Worm (Caenorhabditis elegans) whole organism, L2 larva: ENCODE measurements around the gene oig-1.
A peak's percentile ranks its signal among the peaks of the same experiment; 100 is the strongest.

Experiments
- C34F6.9 ChIP-seq: fragments of 150-350 bp; optimal IDR thresholded peaks from 2 replicates; lab custom pipeline; 2014; ENCODE audit warnings: missing biosample characterization, missing genetic modification characterization
- R02D3.7 ChIP-seq: fragments of 150-350 bp; optimal IDR thresholded peaks from 2 replicates; lab custom pipeline; 2014; ENCODE audit warnings: missing biosample characterization, missing genetic modification characterization
- Y55F3AM.14 ChIP-seq: fragments of 200-800 bp; sonication (Bioruptor generic); optimal IDR thresholded peaks from 2 replicates; lab custom pipeline; 2018; ENCODE audit warnings: mild to moderate bottlenecking, missing genetic modification characterization, missing compliant biosample characterization
- ZK546.5 ChIP-seq: sonication (generic microtip); optimal IDR thresholded peaks from 2 replicates; lab custom pipeline; 2017; ENCODE audit warnings: missing biosample characterization, missing genetic modification characterization
- alr-1 ChIP-seq: fragments of 150-350 bp; optimal IDR thresholded peaks from 2 replicates; lab custom pipeline; 2014; ENCODE audit warnings: missing biosample characterization, missing genetic modification characterization
- aly-2 ChIP-seq: fragments of 150-350 bp; optimal IDR thresholded peaks from 2 replicates; lab custom pipeline; 2014; ENCODE audit warnings: missing biosample characterization, missing genetic modification characterization
- blmp-1 ChIP-seq: sonication (generic microtip); optimal IDR thresholded peaks from 2 replicates; lab custom pipeline; 2017; ENCODE audit warnings: missing genetic modification characterization, mild to moderate bottlenecking, missing compliant biosample characterization, antibody characterized with exemption, moderate library complexity; ENCODE audit not compliant: insufficient read depth
- ceh-82 ChIP-seq: fragments of 150-350 bp; optimal IDR thresholded peaks from 2 replicates; lab custom pipeline; 2014; ENCODE audit warnings: missing biosample characterization, missing genetic modification characterization
- crh-2 ChIP-seq: sonication (generic microtip); optimal IDR thresholded peaks from 2 replicates; lab custom pipeline; 2017; ENCODE audit warnings: missing biosample characterization, missing genetic modification characterization
- dmd-4 ChIP-seq: sonication (generic microtip); optimal IDR thresholded peaks from 2 replicates; lab custom pipeline; 2017; ENCODE audit warnings: missing biosample characterization, missing genetic modification characterization
- egl-27 ChIP-seq: sonication (generic microtip); optimal IDR thresholded peaks from 3 replicates; lab custom pipeline; 2017; ENCODE audit warnings: missing biosample characterization, missing genetic modification reagents, missing genetic modification characterization
- elt-3 ChIP-seq: sonication (generic microtip); optimal IDR thresholded peaks from 2 replicates; lab custom pipeline; 2017; ENCODE audit warnings: missing biosample characterization, missing genetic modification characterization
- fos-1 ChIP-seq: fragments of 150-350 bp; optimal IDR thresholded peaks from 2 replicates; lab custom pipeline; 2014; ENCODE audit warnings: missing biosample characterization, missing genetic modification characterization
- lin-11 ChIP-seq: fragments of 150-350 bp; sonication (generic microtip); optimal IDR thresholded peaks from 2 replicates; lab custom pipeline; 2014; ENCODE audit warnings: missing biosample characterization, missing genetic modification characterization, inconsistent platforms, mixed read lengths
- lin-39 ChIP-seq: fragments of 150-350 bp; optimal IDR thresholded peaks from 2 replicates; lab custom pipeline; 2014; ENCODE audit warnings: missing biosample characterization, missing genetic modification reagents, missing genetic modification characterization
- lsy-2 ChIP-seq, 2 experiments: fragments of 150-350 bp in 1 of 2; sonication (generic microtip) in 1 of 2; optimal IDR thresholded peaks; 2 replicates each; lab custom pipeline; 2014 to 2017; ENCODE audit warnings: missing biosample characterization in 2 of 2, missing genetic modification characterization in 2 of 2
- mab-5 ChIP-seq: fragments of 150-350 bp; optimal IDR thresholded peaks from 2 replicates; lab custom pipeline; 2014; ENCODE audit warnings: missing biosample characterization, missing genetic modification characterization
- mdl-1 ChIP-seq, 2 experiments: fragments of 150-350 bp in 1 of 2; sonication (generic microtip) in 1 of 2; optimal IDR thresholded peaks; 2 replicates each; lab custom pipeline; 2017; ENCODE audit warnings: missing biosample characterization in 2 of 2, missing genetic modification characterization in 2 of 2
- nhr-12 ChIP-seq: fragments of 150-350 bp; optimal IDR thresholded peaks from 2 replicates; lab custom pipeline; 2014; ENCODE audit warnings: missing biosample characterization, missing genetic modification characterization
- nhr-129 ChIP-seq: fragments of 150-350 bp; optimal IDR thresholded peaks from 2 replicates; lab custom pipeline; 2014; ENCODE audit warnings: missing biosample characterization, missing genetic modification characterization
- nhr-21 ChIP-seq: fragments of 150-350 bp; optimal IDR thresholded peaks from 2 replicates; lab custom pipeline; 2014; ENCODE audit warnings: missing biosample characterization, missing genetic modification characterization
- nhr-23 ChIP-seq: fragments of 150-350 bp; optimal IDR thresholded peaks from 2 replicates; lab custom pipeline; 2014; ENCODE audit warnings: missing biosample characterization, missing genetic modification reagents, missing genetic modification characterization
- nhr-237 ChIP-seq: fragments of 150-350 bp; optimal IDR thresholded peaks from 2 replicates; lab custom pipeline; 2014; ENCODE audit warnings: missing biosample characterization, missing genetic modification characterization
- nhr-25 ChIP-seq: fragments of 150-350 bp; sonication (generic microtip); optimal IDR thresholded peaks from 3 replicates; lab custom pipeline; 2014; ENCODE audit warnings: missing biosample characterization, missing genetic modification characterization
- nhr-77 ChIP-seq: fragments of 150-350 bp; optimal IDR thresholded peaks from 2 replicates; lab custom pipeline; 2014; ENCODE audit warnings: missing biosample characterization, missing genetic modification characterization
- skn-1 ChIP-seq: sonication (generic microtip); optimal IDR thresholded peaks from 2 replicates; lab custom pipeline; 2017; ENCODE audit warnings: missing biosample characterization, missing genetic modification characterization
- sma-3 ChIP-seq: sonication (generic microtip); optimal IDR thresholded peaks from 2 replicates; lab custom pipeline; 2016; ENCODE audit warnings: missing genetic modification reagents, missing genetic modification characterization, missing compliant biosample characterization
- sma-9 ChIP-seq, 2 experiments: fragments of 150-350 bp in 1 of 2; sonication (generic microtip) in 1 of 2; optimal IDR thresholded peaks; 2 replicates each; lab custom pipeline; 2014 to 2016; ENCODE audit warnings: missing genetic modification characterization in 2 of 2, mild to moderate bottlenecking in 1 of 2, missing biosample characterization in 1 of 2, missing compliant biosample characterization in 1 of 2, missing genetic modification reagents in 1 of 2, moderate library complexity in 1 of 2
- snpc-4 ChIP-seq: fragments of 150-350 bp; optimal IDR thresholded peaks from 2 replicates; lab custom pipeline; 2014; ENCODE audit warnings: missing biosample characterization, missing genetic modification characterization
- unc-39 ChIP-seq: fragments of 150-350 bp; optimal IDR thresholded peaks from 2 replicates; lab custom pipeline; 2014; ENCODE audit warnings: missing biosample characterization, missing genetic modification characterization
- unc-55 ChIP-seq: fragments of 150-350 bp; sonication (generic microtip); optimal IDR thresholded peaks from 3 replicates; lab custom pipeline; 2014; ENCODE audit warnings: missing biosample characterization, missing genetic modification reagents, missing genetic modification characterization
- zag-1 ChIP-seq: fragments of 150-350 bp; optimal IDR thresholded peaks from 2 replicates; lab custom pipeline; 2014; ENCODE audit warnings: missing biosample characterization, missing genetic modification characterization
- ztf-1 ChIP-seq: fragments of 200-800 bp; sonication (Bioruptor generic); conservative IDR thresholded peaks from 2 replicates; pipeline ENCODE4 v1.3.6; 2022; ENCODE audit warnings: missing genetic modification characterization, missing compliant biosample characterization
- ztf-11 ChIP-seq: sonication (generic microtip); optimal IDR thresholded peaks from 2 replicates; lab custom pipeline; 2017; ENCODE audit warnings: missing biosample characterization, missing genetic modification characterization
- ztf-4 ChIP-seq: fragments of 150-350 bp; optimal IDR thresholded peaks from 2 replicates; lab custom pipeline; 2014; ENCODE audit warnings: missing biosample characterization, missing genetic modification characterization

oig-1 gene

ce11 chrIII:6499102-6499501 lies 26.4 kb downstream of the oig-1 start:
- TF ChIP-seq dmd-4 (tag; lab: Kevin White, UChicago), result no peak
- TF ChIP-seq Y55F3AM.14, result no peak
- TF ChIP-seq sma-9 (GFP tag; optimal IDR thresholded peaks at IDR 0.05; lab: Kevin White, UChicago), result no peak
- TF ChIP-seq sma-9 (tag; optimal IDR thresholded peaks at IDR 0.05; lab: Kevin White, UChicago), result no peak
- no peak for TF ChIP-seq zag-1 (tag; lab: Kevin White, UChicago)
- TF ChIP-seq snpc-4 (tag; lab: Kevin White, UChicago), result no peak
- no peak for TF ChIP-seq ztf-11
- TF ChIP-seq, all 48 proteins: peak for 0

ce11 chrIII:6498176-6498575 lies 27.3 kb downstream of the oig-1 start, which contains the start of gene sdz-15:
sdz-15 (plus strand) TSS chrIII:6498476.
- no peak for TF ChIP-seq ztf-11
- no peak for TF ChIP-seq nhr-77 (tag; lab: Kevin White, UChicago)
- TF ChIP-seq alr-1 (tag; lab: Kevin White, UChicago), result no peak
- no peak for TF ChIP-seq nhr-25 (tag; lab: Kevin White, UChicago)
- TF ChIP-seq egl-27, result no peak
- no peak for TF ChIP-seq skn-1 (tag; lab: Kevin White, UChicago)
- TF ChIP-seq mab-5 (tag; lab: Kevin White, UChicago), result no peak
- TF ChIP-seq aly-2 (tag; lab: Kevin White, UChicago), result no peak
- no peak for TF ChIP-seq nhr-23 (tag; lab: Kevin White, UChicago)
- no peak for TF ChIP-seq ztf-1 (GFP tag; lab: Robert Waterston, UW)
- TF ChIP-seq dmd-4 (tag; lab: Kevin White, UChicago), result no peak
- TF ChIP-seq lin-11 (tag; lab: Kevin White, UChicago), result no peak
- no peak for TF ChIP-seq lin-39 (tag; lab: Kevin White, UChicago)
- TF ChIP-seq nhr-21, result no peak
- TF ChIP-seq blmp-1 (tag; lab: Kevin White, UChicago), result no peak
- TF ChIP-seq elt-3 (tag; lab: Kevin White, UChicago), result no peak
- no peak for TF ChIP-seq ZK546.5 (tag; lab: Kevin White, UChicago)
- no peak for TF ChIP-seq nhr-237 (tag; lab: Kevin White, UChicago)

ce11 chrIII:6495191-6495723 lies 30.2 kb downstream of the oig-1 start, which contains the start of gene F23F12.13:
F23F12.13 (plus strand) TSS chrIII:6495673.
- no peak for TF ChIP-seq ztf-1 (GFP tag; lab: Robert Waterston, UW)
- TF ChIP-seq sma-9 (GFP tag; optimal IDR thresholded peaks at IDR 0.05; lab: Kevin White, UChicago), result peak; percentile 24
- no peak for TF ChIP-seq sma-9 (tag; optimal IDR thresholded peaks at IDR 0.05; lab: Kevin White, UChicago)
- TF ChIP-seq fos-1 (tag; lab: Kevin White, UChicago), result peak; percentile 61

- TF ChIP-seq ztf-1 (GFP tag; lab: Robert Waterston, UW), result no peak
- TF ChIP-seq lin-11 (tag; lab: Kevin White, UChicago), result no peak
- TF ChIP-seq ceh-82 (tag; lab: Kevin White, UChicago), result no peak
- TF ChIP-seq R02D3.7 (tag; lab: Kevin White, UChicago), result no peak
Observed at ce11 chrIII:6492807-6493206, 32.6 kb downstream of the oig-1 start, which contains the start of gene srb-11. srb-11 (minus strand) TSS chrIII:6492907.

ce11 chrIII:6490989-6491388 lies 34.5 kb downstream of the oig-1 start:
- TF ChIP-seq nhr-77 (tag; lab: Kevin White, UChicago), result no peak
- TF ChIP-seq mdl-1 (tag; optimal IDR thresholded peaks at IDR 0.05; lab: Kevin White, UChicago), result no peak

ce11 chrIII:6489493-6489892 lies 36.0 kb downstream of the oig-1 start, which contains the start of gene rpt-3:
rpt-3 (plus strand) TSS chrIII:6489793.
- TF ChIP-seq nhr-25 (tag; lab: Kevin White, UChicago) (no peak), dmd-4 (tag; lab: Kevin White, UChicago) (no peak), C34F6.9 (no peak), blmp-1 (tag; lab: Kevin White, UChicago) (no peak)

- TF ChIP-seq lsy-2 (tag; optimal IDR thresholded peaks at IDR 0.05; lab: Kevin White, UChicago) (peak; percentile 71 to 75), blmp-1 (tag; lab: Kevin White, UChicago) (no peak), skn-1 (tag; lab: Kevin White, UChicago) (peak; percentile 98), sma-9 (GFP tag; optimal IDR thresholded peaks at IDR 0.05; lab: Kevin White, UChicago) (peak; percentile 44), sma-9 (tag; optimal IDR thresholded peaks at IDR 0.05; lab: Kevin White, UChicago) (no peak), unc-55 (peak; percentile 78), nhr-77 (tag; lab: Kevin White, UChicago) (no peak), sma-3 (GFP tag; lab: Kevin White, UChicago) (no peak), crh-2 (tag; lab: Kevin White, UChicago) (peak; percentile 25), ZK546.5 (tag; lab: Kevin White, UChicago) (no peak), nhr-237 (tag; lab: Kevin White, UChicago) (no peak), lin-39 (tag; lab: Kevin White, UChicago) (no peak), ztf-4 (tag; lab: Kevin White, UChicago) (no peak), nhr-129 (tag; lab: Kevin White, UChicago) (no peak), ceh-82 (tag; lab: Kevin White, UChicago) (no peak), ztf-1 (GFP tag; lab: Robert Waterston, UW) (no peak), nhr-23 (tag; lab: Kevin White, UChicago) (no peak), dmd-4 (tag; lab: Kevin White, UChicago) (no peak), elt-3 (tag; lab: Kevin White, UChicago) (no peak), nhr-21 (no peak), unc-39 (tag; lab: Kevin White, UChicago) (no peak), snpc-4 (tag; lab: Kevin White, UChicago) (peak; percentile 11), nhr-12 (tag; lab: Kevin White, UChicago) (no peak), C34F6.9 (peak; percentile 71)
Observed at ce11 chrIII:6488916-6489315, 36.5 kb downstream of the oig-1 start.
